Fruit fly (Drosophila melanogaster) whole organism, embryonic: ENCODE results near the gene VhaSFD.
A peak's percentile ranks its signal among the peaks of the same experiment; 100 is the strongest.

Experiments
- Adf1 ChIP-seq: fragments of 200-800 bp; sonication (Bioruptor generic); IDR thresholded peaks from 2 replicates; pipeline ENCODE4 v1.3.6; 2022; ENCODE audit warnings: missing biosample characterization, missing genetic modification characterization
- Atf-2 ChIP-seq: fragments of 200-800 bp; sonication (Bioruptor generic); optimal IDR thresholded peaks from 2 replicates; lab custom pipeline; 2016; ENCODE audit warnings: missing biosample characterization, missing genetic modification characterization
- CG10209 ChIP-seq: fragments of 200-800 bp; sonication (Bioruptor generic); optimal IDR thresholded peaks from 3 replicates; lab custom pipeline; 2017; ENCODE audit warnings: missing biosample characterization, mild to moderate bottlenecking, missing genetic modification characterization, missing genetic modification reagents
- CG10267 ChIP-seq: fragments of 200-800 bp; sonication (Bioruptor generic); optimal IDR thresholded peaks from 2 replicates; lab custom pipeline; 2018; ENCODE audit warnings: missing biosample characterization, mild to moderate bottlenecking, missing genetic modification characterization, moderate library complexity
- CG10959 ChIP-seq: fragments of 200-800 bp; sonication (Bioruptor generic); IDR thresholded peaks from 2 replicates; pipeline ENCODE4 v1.3.6; 2022; ENCODE audit warnings: missing biosample characterization, missing genetic modification characterization
- CG11247 ChIP-seq: fragments of 200-800 bp; sonication (Bioruptor generic); IDR thresholded peaks from 2 replicates; pipeline ENCODE4 v1.3.6; 2022; ENCODE audit warnings: missing biosample characterization, missing genetic modification characterization
- CG15514 ChIP-seq: fragments of 200-800 bp; sonication (Bioruptor generic); optimal IDR thresholded peaks from 3 replicates; lab custom pipeline; 2017; ENCODE audit warnings: missing biosample characterization, missing genetic modification characterization, mild to moderate bottlenecking, moderate library complexity, missing genetic modification reagents
- CG34224 ChIP-seq: fragments of 200-800 bp; sonication (Bioruptor generic); IDR thresholded peaks from 3 replicates; pipeline ENCODE4 v1.3.6; 2022; ENCODE audit warnings: missing biosample characterization, missing genetic modification characterization; ENCODE audit not compliant: partially characterized antibody
- CG4328 ChIP-seq: fragments of 200-800 bp; sonication (Bioruptor generic); optimal IDR thresholded peaks from 3 replicates; lab custom pipeline; 2017; ENCODE audit warnings: missing biosample characterization, missing genetic modification reagents, missing genetic modification characterization
- CG4360 ChIP-seq: fragments of 200-800 bp; sonication (Bioruptor generic); IDR thresholded peaks from 2 replicates; pipeline ENCODE4 v1.3.6; 2022; ENCODE audit warnings: missing biosample characterization, missing genetic modification characterization
- CG4707 ChIP-seq: fragments of 200-800 bp; sonication (Bioruptor generic); optimal IDR thresholded peaks from 2 replicates; lab custom pipeline; 2018; ENCODE audit warnings: missing biosample characterization, mild to moderate bottlenecking, missing genetic modification characterization, moderate library complexity
- CG6254 ChIP-seq: fragments of 200-800 bp; sonication (Bioruptor generic); optimal IDR thresholded peaks from 3 replicates; lab custom pipeline; 2017; ENCODE audit warnings: mild to moderate bottlenecking, missing biosample characterization, missing genetic modification reagents, missing genetic modification characterization
- CG7963 ChIP-seq: fragments of 200-800 bp; sonication (Bioruptor generic); IDR thresholded peaks from 3 replicates; pipeline ENCODE4 v1.3.6; 2022; ENCODE audit warnings: missing biosample characterization, missing genetic modification characterization; ENCODE audit not compliant: partially characterized antibody
- CG9437 ChIP-seq: fragments of 200-800 bp; sonication (Bioruptor generic); optimal IDR thresholded peaks from 2 replicates; lab custom pipeline; 2018; ENCODE audit warnings: missing biosample characterization, mild to moderate bottlenecking, missing genetic modification characterization
- Dek ChIP-seq: fragments of 200-800 bp; sonication (Bioruptor generic); optimal IDR thresholded peaks from 3 replicates; lab custom pipeline; 2019; ENCODE audit warnings: missing biosample characterization, mild to moderate bottlenecking, missing genetic modification characterization, moderate library complexity
- Drgx ChIP-seq: fragments of 200-800 bp; sonication (Bioruptor generic); IDR thresholded peaks from 2 replicates; pipeline ENCODE4 v1.3.6; 2022; ENCODE audit warnings: missing biosample characterization, missing genetic modification characterization
- Fer3 ChIP-seq: fragments of 200-800 bp; sonication (Bioruptor generic); optimal IDR thresholded peaks from 2 replicates; lab custom pipeline; 2018; ENCODE audit warnings: missing biosample characterization, mild to moderate bottlenecking, missing genetic modification characterization, moderate library complexity
- H2.0 ChIP-seq: fragments of 200-800 bp; sonication (Bioruptor generic); IDR thresholded peaks from 2 replicates; pipeline ENCODE4 v1.3.6; 2022; ENCODE audit warnings: missing biosample characterization, missing genetic modification characterization
- HLHmδ ChIP-seq: fragments of 200-800 bp; sonication (Bioruptor generic); optimal IDR thresholded peaks from 2 replicates; lab custom pipeline; 2018; ENCODE audit warnings: missing biosample characterization, mild to moderate bottlenecking, missing genetic modification characterization, moderate library complexity
- Hmr ChIP-seq: fragments of 200-800 bp; sonication (Bioruptor generic); optimal IDR thresholded peaks from 3 replicates; lab custom pipeline; 2017; ENCODE audit warnings: mild to moderate bottlenecking, missing biosample characterization, missing genetic modification reagents, missing genetic modification characterization
- Hr39 ChIP-seq: fragments of >200 bp; optimal IDR thresholded peaks from 2 replicates; lab custom pipeline; 2017
- Lhr ChIP-seq: fragments of 200-800 bp; sonication (Bioruptor generic); optimal IDR thresholded peaks from 3 replicates; lab custom pipeline; 2017; ENCODE audit warnings: mild to moderate bottlenecking, missing biosample characterization, missing genetic modification reagents, missing genetic modification characterization
- MBD-R2 ChIP-seq: fragments of 200-800 bp; sonication (Bioruptor generic); IDR thresholded peaks from 2 replicates; pipeline ENCODE4 v1.3.6; 2022; ENCODE audit warnings: missing biosample characterization, missing genetic modification characterization
- NFAT ChIP-seq: fragments of 200-800 bp; sonication (Bioruptor generic); IDR thresholded peaks from 2 replicates; pipeline ENCODE4 v1.3.6; 2022; ENCODE audit warnings: missing biosample characterization, missing genetic modification characterization
- Nf-YC ChIP-seq: fragments of 200-800 bp; optimal IDR thresholded peaks from 3 replicates; lab custom pipeline; 2019; ENCODE audit warnings: missing biosample characterization, mild to moderate bottlenecking, missing genetic modification characterization, moderate library complexity
- Oli ChIP-seq: fragments of 200-800 bp; sonication (Bioruptor generic); optimal IDR thresholded peaks from 2 replicates; lab custom pipeline; 2018; ENCODE audit warnings: missing biosample characterization, mild to moderate bottlenecking, missing genetic modification characterization, moderate library complexity
- Ravus ChIP-seq: fragments of 200-800 bp; sonication (Bioruptor generic); IDR thresholded peaks from 2 replicates; pipeline ENCODE4 v1.3.6; 2022; ENCODE audit warnings: missing biosample characterization, missing genetic modification characterization
- Spps ChIP-seq: fragments of 200-800 bp; sonication (Bioruptor generic); optimal IDR thresholded peaks from 2 replicates; lab custom pipeline; 2018; ENCODE audit warnings: missing biosample characterization, mild to moderate bottlenecking, missing genetic modification characterization
- Taf1 ChIP-seq: fragments of 200-800 bp; sonication (Bioruptor generic); IDR thresholded peaks from 2 replicates; pipeline ENCODE4 v1.3.6; 2022; ENCODE audit warnings: missing biosample characterization, missing genetic modification characterization
- az2 ChIP-seq: fragments of 200-800 bp; sonication (Bioruptor generic); optimal IDR thresholded peaks from 3 replicates; lab custom pipeline; 2016; ENCODE audit warnings: missing biosample characterization, missing genetic modification characterization
- bigmax ChIP-seq: fragments of 200-800 bp; sonication (Bioruptor generic); optimal IDR thresholded peaks from 2 replicates; lab custom pipeline; 2018; ENCODE audit warnings: missing biosample characterization, mild to moderate bottlenecking, missing genetic modification characterization
- chm ChIP-seq: fragments of 200-800 bp; sonication (Bioruptor generic); IDR thresholded peaks from 2 replicates; pipeline ENCODE4 v1.3.6; 2022; ENCODE audit warnings: missing biosample characterization, missing genetic modification characterization
- crc ChIP-seq: fragments of 200-800 bp; sonication (Bioruptor generic); optimal IDR thresholded peaks from 2 replicates; lab custom pipeline; 2016; ENCODE audit warnings: missing biosample characterization, missing genetic modification characterization
- fd3F ChIP-seq: fragments of 200-800 bp; sonication (Bioruptor generic); optimal IDR thresholded peaks from 2 replicates; lab custom pipeline; 2018; ENCODE audit warnings: missing biosample characterization, mild to moderate bottlenecking, missing genetic modification characterization, moderate library complexity
- hkb ChIP-seq, 2 experiments: fragments of 200-800 bp in 1 of 2; fragments of >200 bp in 1 of 2; sonication (Bioruptor generic) in 1 of 2; IDR thresholded peaks in 1 of 2; optimal IDR thresholded peaks in 1 of 2; 2 replicates each; pipeline versions ENCODE4 v1.3.6 to Lab custom; 2017 to 2022; ENCODE audit warnings: missing biosample characterization in 1 of 2, missing genetic modification characterization in 1 of 2
- jing ChIP-seq: fragments of 200-800 bp; sonication (Bioruptor generic); optimal IDR thresholded peaks from 2 replicates; lab custom pipeline; 2018; ENCODE audit warnings: missing biosample characterization, mild to moderate bottlenecking, missing genetic modification characterization
- kni ChIP-seq: fragments of 200-800 bp; sonication (Bioruptor generic); optimal IDR thresholded peaks from 3 replicates; lab custom pipeline; 2017; ENCODE audit warnings: mild to moderate bottlenecking, missing biosample characterization, missing genetic modification reagents, missing genetic modification characterization
- maf-S ChIP-seq: fragments of 200-800 bp; sonication (Bioruptor generic); optimal IDR thresholded peaks from 2 replicates; lab custom pipeline; 2016; ENCODE audit warnings: missing biosample characterization, missing genetic modification characterization
- mam ChIP-seq: fragments of 200-800 bp; sonication (Bioruptor generic); optimal IDR thresholded peaks from 3 replicates; lab custom pipeline; 2016; ENCODE audit warnings: missing biosample characterization, missing genetic modification characterization
- nerfin-2 ChIP-seq: fragments of 200-800 bp; sonication (Bioruptor generic); IDR thresholded peaks from 2 replicates; pipeline ENCODE4 v1.3.6; 2022; ENCODE audit warnings: missing biosample characterization, missing genetic modification characterization; ENCODE audit not compliant: partially characterized antibody
- org-1 ChIP-seq: fragments of 200-800 bp; sonication (Bioruptor generic); optimal IDR thresholded peaks from 2 replicates; lab custom pipeline; 2017; ENCODE audit warnings: missing biosample characterization, missing genetic modification characterization
- otp ChIP-seq: fragments of 200-800 bp; sonication (Bioruptor generic); IDR thresholded peaks from 3 replicates; pipeline ENCODE4, ENCODE4 v1.3.6; 2022; ENCODE audit warnings: missing biosample characterization, missing genetic modification characterization
- pros ChIP-seq: fragments of 200-800 bp; sonication (Bioruptor generic); optimal IDR thresholded peaks from 3 replicates; lab custom pipeline; 2019; ENCODE audit warnings: missing biosample characterization, mild to moderate bottlenecking, missing genetic modification characterization, moderate library complexity
- ranshi ChIP-seq: fragments of 200-800 bp; sonication (Bioruptor generic); IDR thresholded peaks from 2 replicates; pipeline ENCODE4 v1.3.6; 2022; ENCODE audit warnings: missing biosample characterization, missing genetic modification characterization
- rib ChIP-seq: fragments of 200-800 bp; sonication (Bioruptor generic); IDR thresholded peaks from 2 replicates; pipeline ENCODE4 v1.3.6; 2022; ENCODE audit warnings: missing biosample characterization, missing genetic modification characterization
- sim ChIP-seq: fragments of 200-800 bp; sonication (Bioruptor generic); IDR thresholded peaks from 2 replicates; pipeline ENCODE4 v1.3.6; 2022; ENCODE audit warnings: missing biosample characterization, missing genetic modification characterization
- slp2 ChIP-seq: fragments of 200-800 bp; sonication (Bioruptor generic); optimal IDR thresholded peaks from 2 replicates; lab custom pipeline; 2016; ENCODE audit warnings: missing biosample characterization, missing genetic modification characterization
- stc ChIP-seq: fragments of 200-800 bp; sonication (Bioruptor generic); IDR thresholded peaks from 2 replicates; pipeline ENCODE4 v1.3.6; 2022; ENCODE audit warnings: missing biosample characterization, missing genetic modification characterization
- stwl ChIP-seq: fragments of 200-800 bp; sonication (Bioruptor generic); optimal IDR thresholded peaks from 3 replicates; lab custom pipeline; 2018; ENCODE audit warnings: missing biosample characterization, mild to moderate bottlenecking, missing genetic modification characterization, moderate library complexity
- ttk ChIP-seq: fragments of 200-800 bp; sonication (Bioruptor generic); IDR thresholded peaks from 2 replicates; pipeline ENCODE4 v2.1.2; 2022; ENCODE audit warnings: missing biosample characterization, missing genetic modification characterization

Gene VhaSFD

dm6 chr2L:16684908-16685611 lies 42.6 kb downstream of the VhaSFD start (continued):
- peak; percentile 56 for TF ChIP-seq Nf-YC (tag; lab: Kevin White, UChicago)
- peak; percentile 38 for TF ChIP-seq az2 (GFP tag; lab: Kevin White, UChicago)
- no peak for TF ChIP-seq slp2 (GFP tag; lab: Kevin White, UChicago)
- peak; percentile 54 for TF ChIP-seq org-1 (GFP tag; lab: Kevin White, UChicago)
- no peak for TF ChIP-seq Ravus (GFP tag; lab: Robert Waterston, UW)
- TF ChIP-seq CG34224 (GFP tag; lab: Robert Waterston, UW): no peak; the same call in 2 of the 3 replicates
- no peak for TF ChIP-seq maf-S (GFP tag; lab: Kevin White, UChicago)
- TF ChIP-seq Atf-2 (GFP tag; lab: Kevin White, UChicago): no peak
- TF ChIP-seq HLHmδ (GFP tag; lab: Kevin White, UChicago): no peak
- no peak for TF ChIP-seq Hr39 (lab: Kevin White, UChicago)
- no peak for TF ChIP-seq CG15514 (GFP tag; lab: Kevin White, UChicago)
- no peak for TF ChIP-seq otp (GFP tag; lab: Robert Waterston, UW)
- TF ChIP-seq chm (GFP tag; lab: Robert Waterston, UW): no peak; the same call in 1 of the 2 replicates
- no peak for TF ChIP-seq Lhr (GFP tag; lab: Kevin White, UChicago)
- peak; percentile 66 for TF ChIP-seq Oli (tag; lab: Kevin White, UChicago)
- TF ChIP-seq hkb (optimal IDR thresholded peaks at IDR 0.05; lab: Kevin White, UChicago): no peak
- TF ChIP-seq hkb (GFP tag; IDR thresholded peaks at IDR 0.05; lab: Robert Waterston, UW): peak; percentile 14; the same call in 1 of the 2 replicates
- TF ChIP-seq NFAT: no peak
- TF ChIP-seq CG6254 (GFP tag; lab: Kevin White, UChicago): peak; percentile 33
- no peak for TF ChIP-seq mam (GFP tag; lab: Kevin White, UChicago)
- TF ChIP-seq CG4360 (GFP tag; lab: Robert Waterston, UW): no peak
- peak; percentile 26 for TF ChIP-seq Drgx (GFP tag; lab: Robert Waterston, UW)
- TF ChIP-seq kni (GFP tag; lab: Kevin White, UChicago): no peak
- no peak for TF ChIP-seq Spps (tag; lab: Kevin White, UChicago)
- no peak for TF ChIP-seq crc (GFP tag; lab: Kevin White, UChicago)
- no peak for TF ChIP-seq stc (GFP tag; lab: Robert Waterston, UW)
- TF ChIP-seq nerfin-2 (GFP tag; lab: Robert Waterston, UW): no peak
- TF ChIP-seq Hmr (GFP tag; lab: Kevin White, UChicago): peak; percentile 78
- TF ChIP-seq CG7963 (GFP tag; lab: Robert Waterston, UW): no peak
- TF ChIP-seq bigmax: no peak
- no peak for TF ChIP-seq stwl (tag; lab: Kevin White, UChicago)
- TF ChIP-seq CG11247 (GFP tag; lab: Robert Waterston, UW): no peak
- TF ChIP-seq fd3F (GFP tag; lab: Kevin White, UChicago): peak; percentile 56
- TF ChIP-seq pros (GFP tag; lab: Kevin White, UChicago): no peak
- no peak for TF ChIP-seq ttk (GFP tag; lab: Robert Waterston, UW)
- TF ChIP-seq Adf1 (GFP tag; lab: Robert Waterston, UW): no peak
- no peak for TF ChIP-seq rib
- no peak for TF ChIP-seq jing (GFP tag; lab: Kevin White, UChicago)
- TF ChIP-seq CG10959 (GFP tag; lab: Robert Waterston, UW): no peak
- TF ChIP-seq CG4707: peak; percentile 65
- TF ChIP-seq ranshi (GFP tag; lab: Robert Waterston, UW): no peak
- peak; percentile 57 for TF ChIP-seq Fer3 (tag; lab: Kevin White, UChicago)
- peak; percentile 43 for TF ChIP-seq CG9437
- TF ChIP-seq sim (GFP tag; lab: Robert Waterston, UW): no peak
- peak; percentile 6 for TF ChIP-seq CG4328 (GFP tag; lab: Kevin White, UChicago)
- peak; percentile 47 for TF ChIP-seq CG10209
- no peak for TF ChIP-seq MBD-R2 (GFP tag; lab: Robert Waterston, UW)
- TF ChIP-seq Taf1 (GFP tag; lab: Robert Waterston, UW): no peak
- TF ChIP-seq Dek: peak; percentile 45
- TF ChIP-seq H2.0: no peak
- TF ChIP-seq CG10267 (tag; lab: Kevin White, UChicago): peak; percentile 64
